Worm (Caenorhabditis elegans) whole organism, mixed stage, embryonic: ENCODE results near the gene ugt-42.

ENCODE experiments used
- blmp-1 ChIP-seq: fragments of 150-350 bp; optimal IDR thresholded peaks from 2 replicates; lab custom pipeline; 2014; ENCODE audit warnings: missing biosample characterization, missing genetic modification characterization
- ceh-39 ChIP-seq: fragments of 150-350 bp; optimal IDR thresholded peaks from 2 replicates; lab custom pipeline; 2014; ENCODE audit warnings: missing biosample characterization, missing genetic modification characterization
- ceh-43 ChIP-seq: fragments of 200-800 bp; sonication (Bioruptor generic); optimal IDR thresholded peaks from 2 replicates; lab custom pipeline; 2018; ENCODE audit warnings: mild to moderate bottlenecking, missing genetic modification characterization, moderate library complexity, missing compliant biosample characterization
- ceh-83 ChIP-seq: fragments of 200-800 bp; sonication (Bioruptor generic); optimal IDR thresholded peaks from 2 replicates; lab custom pipeline; 2018; ENCODE audit warnings: mild to moderate bottlenecking, missing genetic modification characterization, missing compliant biosample characterization
- ces-1 ChIP-seq: fragments of 150-350 bp; optimal IDR thresholded peaks from 2 replicates; lab custom pipeline; 2014; ENCODE audit warnings: missing biosample characterization, missing genetic modification reagents, missing genetic modification characterization
- elt-1 ChIP-seq: sonication (generic microtip); optimal IDR thresholded peaks from 2 replicates; lab custom pipeline; 2017; ENCODE audit warnings: missing genetic modification characterization, mild to moderate bottlenecking, missing compliant biosample characterization, antibody characterized with exemption, moderate library complexity, borderline replicate concordance; ENCODE audit not compliant: insufficient read depth
- elt-3 ChIP-seq: fragments of 150-350 bp; optimal IDR thresholded peaks from 2 replicates; lab custom pipeline; 2014; ENCODE audit warnings: missing biosample characterization, missing genetic modification characterization
- flh-1 ChIP-seq: fragments of 200-800 bp; sonication (Bioruptor generic); optimal IDR thresholded peaks from 2 replicates; lab custom pipeline; 2018; ENCODE audit warnings: mild to moderate bottlenecking, missing genetic modification characterization, moderate library complexity, missing compliant biosample characterization
- ham-2 ChIP-seq: fragments of 200-800 bp; sonication (Bioruptor generic); optimal IDR thresholded peaks from 2 replicates; lab custom pipeline; 2018; ENCODE audit warnings: mild to moderate bottlenecking, missing genetic modification characterization, missing compliant biosample characterization
- lin-13 ChIP-seq: fragments of 150-350 bp; optimal IDR thresholded peaks from 2 replicates; lab custom pipeline; 2014; ENCODE audit warnings: missing biosample characterization, missing genetic modification characterization
- lin-32 ChIP-seq: fragments of 200-800 bp; sonication (Bioruptor generic); optimal IDR thresholded peaks from 2 replicates; lab custom pipeline; 2018; ENCODE audit warnings: mild to moderate bottlenecking, missing genetic modification characterization, missing compliant biosample characterization
- lsy-2 ChIP-seq: fragments of 150-350 bp; optimal IDR thresholded peaks from 2 replicates; lab custom pipeline; 2014; ENCODE audit warnings: missing biosample characterization, missing genetic modification characterization
- mab-5 ChIP-seq: fragments of 150-350 bp; optimal IDR thresholded peaks from 2 replicates; lab custom pipeline; 2014; ENCODE audit warnings: missing biosample characterization, missing genetic modification characterization
- mep-1 ChIP-seq: fragments of 150-350 bp; optimal IDR thresholded peaks from 2 replicates; lab custom pipeline; 2017; ENCODE audit warnings: missing biosample characterization, missing genetic modification reagents, missing genetic modification characterization, inconsistent platforms
- nhr-12 ChIP-seq: fragments of 150-350 bp; optimal IDR thresholded peaks from 2 replicates; lab custom pipeline; 2014; ENCODE audit warnings: missing biosample characterization, missing genetic modification characterization
- nhr-2 ChIP-seq: fragments of 150-350 bp; optimal IDR thresholded peaks from 2 replicates; lab custom pipeline; 2014; ENCODE audit warnings: missing biosample characterization, missing genetic modification characterization
- nhr-237 ChIP-seq: fragments of 150-350 bp; optimal IDR thresholded peaks from 2 replicates; lab custom pipeline; 2014; ENCODE audit warnings: missing biosample characterization, missing genetic modification characterization
- nhr-28 ChIP-seq: fragments of 150-350 bp; optimal IDR thresholded peaks from 2 replicates; lab custom pipeline; 2014; ENCODE audit warnings: missing biosample characterization, missing genetic modification characterization
- nhr-76 ChIP-seq: sonication (generic microtip); optimal IDR thresholded peaks from 2 replicates; lab custom pipeline; 2017; ENCODE audit warnings: missing biosample characterization, missing genetic modification characterization
- pha-4 ChIP-seq: fragments of 150-350 bp; optimal IDR thresholded peaks from 2 replicates; lab custom pipeline; 2018; ENCODE audit warnings: missing biosample characterization, missing genetic modification reagents, missing genetic modification characterization
- snpc-4 ChIP-seq: fragments of 150-350 bp; optimal IDR thresholded peaks from 2 replicates; lab custom pipeline; 2014; ENCODE audit warnings: missing biosample characterization, missing genetic modification characterization
- sptf-1 ChIP-seq: sonication (generic microtip); optimal IDR thresholded peaks from 2 replicates; lab custom pipeline; 2017; ENCODE audit warnings: mild to moderate bottlenecking, missing genetic modification characterization, moderate library complexity, missing compliant biosample characterization
- unc-120 ChIP-seq: sonication (generic microtip); optimal IDR thresholded peaks from 2 replicates; lab custom pipeline; 2017; ENCODE audit warnings: missing genetic modification characterization, missing compliant biosample characterization; ENCODE audit not compliant: poor library complexity, severe bottlenecking
- unc-39 ChIP-seq: fragments of 150-350 bp; optimal IDR thresholded peaks from 2 replicates; lab custom pipeline; 2014; ENCODE audit warnings: missing biosample characterization, missing genetic modification characterization
- unc-62 ChIP-seq: fragments of 150-350 bp; optimal IDR thresholded peaks from 2 replicates; lab custom pipeline; 2014; ENCODE audit warnings: missing biosample characterization, missing genetic modification reagents, missing genetic modification characterization
- zip-8 ChIP-seq: fragments of 150-350 bp; optimal IDR thresholded peaks from 2 replicates; lab custom pipeline; 2014; ENCODE audit warnings: missing biosample characterization, missing genetic modification characterization
- ztf-11 ChIP-seq: fragments of 150-350 bp; optimal IDR thresholded peaks from 2 replicates; lab custom pipeline; 2014; ENCODE audit warnings: missing biosample characterization, missing genetic modification characterization

Gene ugt-42

ce11 chrV:635630-636029 is 11.4 kb upstream of the ugt-42 start:
- no peak for TF ChIP-seq elt-1
- no peak for TF ChIP-seq unc-120 (tag; lab: Kevin White, UChicago)
- TF ChIP-seq ham-2: no peak
- no peak for TF ChIP-seq sptf-1 (tag; lab: Kevin White, UChicago)
- TF ChIP-seq ceh-43: no peak
- no peak for TF ChIP-seq flh-1 (GFP tag; lab: Kevin White, UChicago)
- no peak for TF ChIP-seq ceh-83 (GFP tag; lab: Kevin White, UChicago)
- TF ChIP-seq ztf-11: no peak
- TF ChIP-seq nhr-12 (tag; lab: Kevin White, UChicago): no peak
- TF ChIP-seq nhr-2 (tag; lab: Kevin White, UChicago): no peak
- no peak for TF ChIP-seq mab-5 (tag; lab: Kevin White, UChicago)
- TF ChIP-seq blmp-1 (tag; lab: Kevin White, UChicago): no peak
- no peak for TF ChIP-seq ceh-39 (tag; lab: Kevin White, UChicago)

ce11 chrV:636281-636680 is 10.7 kb upstream of the ugt-42 start, which contains the start of gene pals-31:
Gene pals-31 (plus strand): TSS chrV:636581.
- TF ChIP-seq lsy-2: no peak
- no peak for TF ChIP-seq ham-2
- no peak for TF ChIP-seq ceh-39 (tag; lab: Kevin White, UChicago)
- no peak for TF ChIP-seq unc-62 (GFP tag; lab: Kevin White, UChicago)
- TF ChIP-seq flh-1 (GFP tag; lab: Kevin White, UChicago): no peak
- no peak for TF ChIP-seq nhr-76 (tag; lab: Kevin White, UChicago)
- no peak for TF ChIP-seq nhr-237 (tag; lab: Kevin White, UChicago)
- no peak for TF ChIP-seq mep-1
- no peak for TF ChIP-seq unc-39
- no peak for TF ChIP-seq sptf-1 (tag; lab: Kevin White, UChicago)

DNA sequence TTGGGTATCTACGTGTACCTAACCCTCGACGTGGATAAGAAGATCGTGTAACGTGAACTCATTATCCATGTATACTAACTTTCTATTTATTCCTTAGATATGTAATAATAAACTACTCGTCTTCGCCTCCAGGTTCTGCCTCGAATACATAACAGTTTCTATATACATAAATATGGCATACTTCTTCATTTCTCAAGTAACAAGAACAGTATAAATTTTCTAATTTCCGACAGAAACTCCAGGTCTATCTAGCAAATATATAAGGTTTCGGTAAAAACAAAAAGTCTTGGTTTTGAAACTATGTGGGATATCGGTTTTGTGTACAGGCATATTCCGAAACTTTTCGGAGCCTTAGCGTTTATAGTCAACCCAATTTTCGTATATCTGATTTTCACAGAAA is 8.7 kb upstream of the ugt-42 start, which contains the start of gene srj-37:
Gene srj-37 (plus strand): TSS at position 301 of the 400 bp plus-strand sequence.
- TF ChIP-seq lin-13: no peak
- no peak for TF ChIP-seq ceh-43
- no peak for TF ChIP-seq nhr-2 (tag; lab: Kevin White, UChicago)
- no peak for TF ChIP-seq lin-32 (GFP tag; lab: Kevin White, UChicago)

DNA sequence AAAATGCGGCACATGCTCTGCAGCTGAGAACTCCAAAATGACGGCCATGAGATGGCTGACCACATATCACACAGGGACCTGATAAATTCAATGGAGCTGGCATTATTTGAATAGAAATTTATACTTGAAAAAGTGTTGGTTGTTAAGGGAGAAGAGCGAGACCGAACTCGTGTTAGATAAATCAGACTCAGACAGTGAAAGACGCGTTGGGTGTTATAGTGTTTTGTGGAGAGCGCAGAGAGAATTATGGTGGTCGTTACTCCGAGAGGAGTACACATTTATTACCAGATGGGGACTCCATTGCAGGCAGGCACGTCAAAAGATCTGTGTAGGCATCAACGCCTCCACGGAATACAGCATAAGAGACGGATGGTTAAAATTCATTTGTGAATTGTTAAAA is 4.2 kb upstream of the ugt-42 start, which contains the start of gene nhr-190:
Gene nhr-190 (minus strand): TSS at position 175 of the 400 bp plus-strand sequence.
- TF ChIP-seq ces-1 (peak; percentile 41), unc-120 (tag; lab: Kevin White, UChicago) (peak; percentile 22), elt-1 (no peak)
- TF ChIP-seq, all 35 proteins: peak for 2

DNA sequence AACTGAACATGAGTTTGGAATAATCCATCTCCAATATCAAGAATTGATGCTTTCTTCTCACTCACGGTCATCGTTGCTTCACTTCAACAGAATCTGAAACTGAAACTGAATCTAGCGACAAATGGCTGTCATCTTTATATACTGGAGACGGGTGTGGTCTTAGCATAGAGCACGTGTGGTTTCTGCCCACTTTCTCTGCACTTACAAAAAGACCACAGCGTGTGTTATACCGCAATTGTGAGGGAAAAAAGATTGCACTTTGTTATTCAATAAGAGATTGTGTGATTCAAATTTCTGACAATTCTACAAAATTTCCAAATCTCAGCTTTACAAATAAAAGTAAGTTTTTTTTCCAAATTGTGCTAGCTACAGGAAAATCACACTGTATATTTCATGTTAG is 859 bp upstream of the ugt-42 start, which contains the start of gene F48G7.12:
Gene F48G7.12 (minus strand): TSS at position 101 of the 400 bp plus-strand sequence.
- TF ChIP-seq ces-1 (no peak), sptf-1 (tag; lab: Kevin White, UChicago) (no peak), unc-39 (no peak), elt-1 (no peak), snpc-4 (tag; lab: Kevin White, UChicago) (no peak)

DNA sequence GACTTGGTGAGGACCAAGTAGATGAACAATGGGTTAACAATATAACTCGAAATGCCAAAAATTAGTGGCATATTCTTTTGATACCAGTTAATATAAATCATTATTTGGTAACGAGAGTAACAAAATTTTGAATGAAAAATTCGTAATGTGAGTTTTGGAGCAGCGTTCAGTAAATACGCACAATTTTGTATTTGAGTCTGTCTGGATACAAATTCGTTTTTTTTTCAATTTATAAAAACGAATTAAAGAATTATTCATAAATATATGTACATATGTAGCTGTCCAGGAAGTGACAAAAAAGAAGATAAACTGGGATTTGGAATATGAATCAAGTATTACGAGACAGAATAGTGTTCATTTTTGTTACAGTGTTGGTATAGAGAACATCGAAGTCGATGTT is 6.0 kb downstream of the ugt-42 start, which contains the start of gene srj-5:
Gene srj-5 (minus strand): TSS at position 101 of the 400 bp plus-strand sequence.
- TF ChIP-seq nhr-76 (tag; lab: Kevin White, UChicago): no peak
- TF ChIP-seq lin-32 (GFP tag; lab: Kevin White, UChicago): no peak
- TF ChIP-seq nhr-12 (tag; lab: Kevin White, UChicago): no peak
- no peak for TF ChIP-seq mep-1
- no peak for TF ChIP-seq ceh-43
- no peak for TF ChIP-seq nhr-28 (tag; lab: Kevin White, UChicago)
- TF ChIP-seq mab-5 (tag; lab: Kevin White, UChicago): no peak
- TF ChIP-seq sptf-1 (tag; lab: Kevin White, UChicago): no peak
- no peak for TF ChIP-seq lsy-2
- TF ChIP-seq nhr-237 (tag; lab: Kevin White, UChicago): no peak
- TF ChIP-seq flh-1 (GFP tag; lab: Kevin White, UChicago): no peak
- TF ChIP-seq unc-62 (GFP tag; lab: Kevin White, UChicago): no peak
- no peak for TF ChIP-seq zip-8 (tag; lab: Kevin White, UChicago)
- TF ChIP-seq elt-3 (tag; lab: Kevin White, UChicago): no peak
- no peak for TF ChIP-seq snpc-4 (tag; lab: Kevin White, UChicago)
- TF ChIP-seq unc-120 (tag; lab: Kevin White, UChicago): no peak
- TF ChIP-seq pha-4: no peak
- TF ChIP-seq ham-2: no peak
- TF ChIP-seq ces-1: no peak
- TF ChIP-seq, all 35 proteins: peak for 0
